Worm (Caenorhabditis elegans): Measurements from ENCODE around the gene znfx-1.

The znfx-1 gene

DNA sequence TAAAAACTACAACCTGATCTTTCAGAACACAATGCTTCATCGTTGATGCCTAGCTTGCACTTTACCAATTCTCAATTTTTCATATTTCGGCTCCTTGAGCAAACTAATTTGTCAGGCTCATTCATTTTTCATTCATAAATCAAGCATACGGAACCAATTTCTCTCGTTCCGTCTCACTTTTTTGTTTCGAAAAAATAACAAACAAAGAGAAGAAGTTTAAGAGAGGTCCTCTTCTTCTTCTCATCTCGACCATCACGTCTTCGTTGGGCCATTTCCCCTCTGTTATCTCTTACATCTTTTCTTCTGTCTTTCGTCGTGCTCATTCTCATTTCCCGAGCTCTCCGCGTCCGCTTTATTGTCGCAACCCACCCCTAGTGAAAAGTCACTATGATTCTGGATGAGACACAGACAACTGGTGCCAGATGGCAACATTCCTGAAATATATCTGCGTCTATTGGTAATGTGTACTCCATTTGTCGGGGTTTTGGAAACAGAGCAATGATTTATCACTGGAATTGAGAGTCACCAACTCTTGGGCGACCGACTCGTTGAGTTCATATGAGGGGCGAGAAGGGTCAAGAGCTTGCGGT, 51.3 kb downstream of the znfx-1 start:
- TF ChIP-seq rbr-2 (tag; optimal IDR thresholded peaks at IDR 0.05) = peak; percentile 13
- TF ChIP-seq vab-7 (GFP tag; IDR thresholded peaks at IDR 0.05) = no peak
- no peak for TF ChIP-seq ceh-44 (GFP tag; IDR thresholded peaks at IDR 0.05)
- TF ChIP-seq nhr-76 (tag; optimal IDR thresholded peaks at IDR 0.05) = no peak
- no peak for TF ChIP-seq nhr-28 (tag; optimal IDR thresholded peaks at IDR 0.05)
- peak in 1 of 2 experiments; percentile 41 for TF ChIP-seq lsy-2 (tag; optimal IDR thresholded peaks at IDR 0.05)
- no peak for TF ChIP-seq ceh-28 (tag; optimal IDR thresholded peaks at IDR 0.05)
- no peak for TF ChIP-seq ztf-7 (tag; optimal IDR thresholded peaks at IDR 0.05)
- no peak for TF ChIP-seq arid-1 (GFP tag; conservative IDR thresholded peaks at IDR 0.05)
- TF ChIP-seq nhr-11 (tag; optimal IDR thresholded peaks at IDR 0.05) = peak; percentile 46
- no peak for TF ChIP-seq cey-2 (tag; optimal IDR thresholded peaks at IDR 0.05; ENCODE audit: borderline replicate concordance, insufficient read depth)
- TF ChIP-seq jun-1 (tag; optimal IDR thresholded peaks at IDR 0.05) = no peak
- TF ChIP-seq egl-43 (GFP tag; IDR thresholded peaks at IDR 0.05) = peak; percentile 52; the same call in 1 of the 2 replicates
- no peak for TF ChIP-seq T26A8.4 (GFP tag; IDR thresholded peaks at IDR 0.05)
- no peak for TF ChIP-seq lir-3 (tag; optimal IDR thresholded peaks at IDR 0.05)
- peak in 1 of 2 experiments; percentile 59 for TF ChIP-seq unc-62 (GFP tag; optimal IDR thresholded peaks at IDR 0.05 in 1 of 2)
- TF ChIP-seq unc-62 (tag; optimal IDR thresholded peaks at IDR 0.05) = no peak
- no peak for TF ChIP-seq spr-3 (GFP tag; optimal IDR thresholded peaks at IDR 0.05)
- TF ChIP-seq aha-1 (tag) = peak; percentile 96
- TF ChIP-seq sdz-12 (GFP tag; optimal IDR thresholded peaks at IDR 0.05) = no peak
- peak in 1 of 2 experiments; percentile 57 for TF ChIP-seq daf-16 (GFP tag; optimal IDR thresholded peaks at IDR 0.05)
- TF ChIP-seq daf-16 (tag; optimal IDR thresholded peaks at IDR 0.05) = no peak
- no peak for TF ChIP-seq zfp-3 (GFP tag; conservative IDR thresholded peaks at IDR 0.05)
- TF ChIP-seq dpl-1 (GFP tag; optimal IDR thresholded peaks at IDR 0.05) = no peak
- peak in 1 of 2 experiments; percentile 15 for TF ChIP-seq mdl-1 (tag; optimal IDR thresholded peaks at IDR 0.05)
- no peak for TF ChIP-seq pqm-1 (tag; optimal IDR thresholded peaks at IDR 0.05)
- peak; percentile 1 for TF ChIP-seq hlh-30 (tag; optimal IDR thresholded peaks at IDR 0.05; ENCODE audit: insufficient read depth)
- no peak for TF ChIP-seq gei-8 (GFP tag; optimal IDR thresholded peaks at IDR 0.05)
- no peak for TF ChIP-seq mes-2 (tag; optimal IDR thresholded peaks at IDR 0.05; ENCODE audit: poor library complexity, severe bottlenecking)
- TF ChIP-seq Y48G9A.11 (GFP tag; IDR thresholded peaks at IDR 0.05) = no peak
- TF ChIP-seq dmd-6 (GFP tag; IDR thresholded peaks at IDR 0.05) = no peak
- no peak for TF ChIP-seq F37D6.2 (tag; optimal IDR thresholded peaks at IDR 0.05)
- TF ChIP-seq hlh-11 (tag; optimal IDR thresholded peaks at IDR 0.05) = peak; percentile 2
- no peak for TF ChIP-seq F26F4.8 (GFP tag; conservative IDR thresholded peaks at IDR 0.05)
- peak; percentile 25; the same call in 1 of the 2 replicates for TF ChIP-seq hmg-1.1 (GFP tag; IDR thresholded peaks at IDR 0.05)

DNA sequence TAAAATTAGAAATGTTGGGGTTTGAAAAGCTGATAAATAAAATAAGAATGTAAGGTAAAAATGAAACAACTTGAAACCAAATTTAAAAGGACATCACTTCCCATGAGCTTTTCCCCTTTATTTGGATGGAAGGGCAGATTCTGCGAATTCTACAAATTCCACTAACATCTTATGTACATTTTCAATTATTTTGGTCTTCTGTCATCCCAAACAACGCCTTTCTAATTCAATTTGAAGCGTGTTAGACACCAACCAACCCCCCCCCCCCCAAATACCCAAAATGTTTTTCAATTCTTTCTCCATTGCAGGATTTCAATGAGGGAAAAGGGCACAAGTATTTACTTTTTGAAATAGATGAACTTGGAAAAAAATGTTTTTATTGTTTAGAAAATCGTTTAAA, 52.2 kb downstream of the znfx-1 start:
- no peak for TF ChIP-seq ceh-62 (tag; optimal IDR thresholded peaks at IDR 0.05)
- peak; percentile 64 for TF ChIP-seq aha-1 (tag)

DNA sequence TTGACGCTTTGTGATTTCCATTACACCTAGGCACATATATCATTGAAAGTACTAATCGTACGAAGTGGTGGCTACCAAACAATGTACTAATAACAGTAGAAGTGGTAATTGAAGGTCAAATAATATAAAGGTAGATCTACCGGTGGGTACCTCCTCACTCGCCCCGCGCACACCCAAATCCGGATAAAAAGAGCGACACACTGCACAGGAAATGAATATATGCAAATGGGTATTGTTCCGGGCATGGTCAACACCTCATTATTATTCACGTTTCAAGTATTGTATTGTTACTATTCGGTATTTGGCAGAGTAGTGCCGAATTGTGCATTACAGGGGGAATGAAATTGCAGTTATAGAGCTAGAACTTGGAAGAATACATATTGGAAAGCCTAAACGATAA, 52.8 kb downstream of the znfx-1 start:
- TF ChIP-seq nhr-42 (GFP tag; IDR thresholded peaks at IDR 0.05) (no peak), F10B5.3 (tag; optimal IDR thresholded peaks at IDR 0.05) (no peak), egl-43 (GFP tag; IDR thresholded peaks at IDR 0.05) (no peak), lsy-2 (tag; optimal IDR thresholded peaks at IDR 0.05) (no peak), nhr-237 (tag; optimal IDR thresholded peaks at IDR 0.05) (no peak), egl-27 (tag; optimal IDR thresholded peaks at IDR 0.05) (no peak), aha-1 (tag) (no peak), ctbp-1 (GFP tag; IDR thresholded peaks at IDR 0.05) (no peak), mep-1 (tag; optimal IDR thresholded peaks at IDR 0.05) (no peak), gei-8 (GFP tag; optimal IDR thresholded peaks at IDR 0.05) (no peak), daf-19 (GFP tag; conservative IDR thresholded peaks at IDR 0.05) (no peak), unc-39 (tag; optimal IDR thresholded peaks at IDR 0.05) (no peak)

Data from whole organism, L4 larva.